Worm (Caenorhabditis elegans) whole organism, L3 larva: ENCODE measurements around the gene srh-174.

ENCODE experiments used
- R02D3.7 ChIP-seq: fragments of 150-350 bp; optimal IDR thresholded peaks from 2 replicates; lab custom pipeline; 2014; ENCODE audit warnings: missing biosample characterization, missing genetic modification characterization
- daf-12 ChIP-seq: fragments of 150-350 bp; optimal IDR thresholded peaks from 2 replicates; lab custom pipeline; 2014; ENCODE audit warnings: missing biosample characterization, missing genetic modification reagents, missing genetic modification characterization
- nhr-28 ChIP-seq: fragments of 150-350 bp; optimal IDR thresholded peaks from 2 replicates; lab custom pipeline; 2014; ENCODE audit warnings: missing biosample characterization, missing genetic modification characterization
- nhr-77 ChIP-seq: fragments of 150-350 bp; optimal IDR thresholded peaks from 2 replicates; lab custom pipeline; 2014; ENCODE audit warnings: missing biosample characterization, missing genetic modification characterization
- unc-62 ChIP-seq: fragments of 150-350 bp; sonication (generic microtip); optimal IDR thresholded peaks from 4 replicates; lab custom pipeline; 2014; ENCODE audit warnings: missing biosample characterization, missing genetic modification reagents, missing genetic modification characterization

DNA sequence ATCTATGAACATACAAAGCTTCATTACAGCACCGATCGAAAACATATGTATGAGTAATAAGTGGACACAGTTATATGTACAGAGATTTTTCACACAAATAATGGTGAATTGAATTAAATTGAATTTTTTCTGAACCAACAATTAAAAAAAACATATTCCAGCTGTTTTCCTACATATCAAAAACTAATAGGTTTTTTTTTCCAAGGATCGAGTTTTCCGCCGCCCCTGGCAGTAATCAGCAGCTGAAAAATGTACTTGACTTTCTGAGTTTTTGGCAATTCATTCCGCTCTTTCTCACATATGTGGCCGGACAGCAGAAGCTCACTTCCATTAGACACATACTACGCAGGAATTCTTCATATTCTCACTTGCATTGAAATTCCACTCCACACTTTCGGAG is at the start of gene srh-174:
- no peak for TF ChIP-seq unc-62 (GFP tag; lab: Kevin White, UChicago)
- no peak for TF ChIP-seq nhr-77
- no peak for TF ChIP-seq daf-12
- TF ChIP-seq R02D3.7 (tag; lab: Kevin White, UChicago), result no peak
- no peak for TF ChIP-seq nhr-28 (tag; lab: Kevin White, UChicago)
